Worm (Caenorhabditis elegans) whole organism, L1 larva: ENCODE data around the gene nhr-88.

Experiments
- aly-2 ChIP-seq: fragments of 150-350 bp; optimal IDR thresholded peaks from 2 replicates; lab custom pipeline; 2014; ENCODE audit warnings: missing biosample characterization, missing genetic modification characterization
- ceh-63 ChIP-seq: fragments of 200-800 bp; sonication (Bioruptor generic); optimal IDR thresholded peaks from 2 replicates; lab custom pipeline; 2018; ENCODE audit warnings: mild to moderate bottlenecking, missing genetic modification characterization, missing compliant biosample characterization
- jun-1 ChIP-seq: fragments of 150-350 bp; optimal IDR thresholded peaks from 2 replicates; lab custom pipeline; 2014; ENCODE audit warnings: missing biosample characterization, missing genetic modification reagents, missing genetic modification characterization
- lin-13 ChIP-seq: fragments of 150-350 bp; optimal IDR thresholded peaks from 2 replicates; lab custom pipeline; 2014; ENCODE audit warnings: missing biosample characterization, missing genetic modification reagents, missing genetic modification characterization
- lin-39 ChIP-seq: fragments of 150-350 bp; optimal IDR thresholded peaks from 2 replicates; lab custom pipeline; 2014; ENCODE audit warnings: missing biosample characterization, missing genetic modification reagents, missing genetic modification characterization
- mdl-1 ChIP-seq, 2 experiments: fragments of 150-350 bp; optimal IDR thresholded peaks; 2 replicates each; lab custom pipeline; 2014 to 2017; ENCODE audit warnings: missing biosample characterization in 2 of 2, missing genetic modification characterization in 2 of 2, inconsistent platforms in 1 of 2
- nhr-11 ChIP-seq: fragments of 150-350 bp; optimal IDR thresholded peaks from 2 replicates; lab custom pipeline; 2014; ENCODE audit warnings: missing biosample characterization, missing genetic modification characterization
- nhr-237 ChIP-seq: fragments of 150-350 bp; optimal IDR thresholded peaks from 2 replicates; lab custom pipeline; 2014; ENCODE audit warnings: missing biosample characterization, missing genetic modification characterization
- nhr-84 ChIP-seq: sonication (generic microtip); optimal IDR thresholded peaks from 2 replicates; lab custom pipeline; 2017; ENCODE audit warnings: missing biosample characterization, missing genetic modification characterization
- pqm-1 ChIP-seq: sonication (generic microtip); optimal IDR thresholded peaks from 3 replicates; lab custom pipeline; 2017; ENCODE audit warnings: missing biosample characterization, missing genetic modification characterization

- TF ChIP-seq aly-2 (tag; lab: Kevin White, UChicago) (no peak), jun-1 (tag; lab: Kevin White, UChicago) (no peak), mdl-1 (tag; optimal IDR thresholded peaks at IDR 0.05; lab: Kevin White, UChicago) (no peak), lin-13 (no peak), nhr-11 (tag; lab: Kevin White, UChicago) (no peak), ceh-63 (GFP tag; lab: Kevin White, UChicago) (no peak), pqm-1 (tag; lab: Kevin White, UChicago) (no peak), nhr-237 (tag; lab: Kevin White, UChicago) (no peak), nhr-84 (tag; lab: Kevin White, UChicago) (no peak), lin-39 (no peak)
Observed at ce11 chrII:2940747-2941146, 35.7 kb upstream of the nhr-88 start, which contains the start of gene irld-66.
